Worm (Caenorhabditis elegans) whole organism, mixed stage, embryonic: Measurements from ENCODE around the gene M01F1.4.

ENCODE experiments used
- blmp-1 ChIP-seq: fragments of 150-350 bp; optimal IDR thresholded peaks from 2 replicates; lab custom pipeline; 2014; ENCODE audit warnings: missing biosample characterization, missing genetic modification characterization
- lsy-2 ChIP-seq: fragments of 150-350 bp; optimal IDR thresholded peaks from 2 replicates; lab custom pipeline; 2014; ENCODE audit warnings: missing biosample characterization, missing genetic modification characterization
- nhr-76 ChIP-seq: sonication (generic microtip); optimal IDR thresholded peaks from 2 replicates; lab custom pipeline; 2017; ENCODE audit warnings: missing biosample characterization, missing genetic modification characterization
- pha-4 ChIP-seq: fragments of 150-350 bp; optimal IDR thresholded peaks from 2 replicates; lab custom pipeline; 2018; ENCODE audit warnings: missing biosample characterization, missing genetic modification reagents, missing genetic modification characterization
- ztf-11 ChIP-seq: fragments of 150-350 bp; optimal IDR thresholded peaks from 2 replicates; lab custom pipeline; 2014; ENCODE audit warnings: missing biosample characterization, missing genetic modification characterization

- TF ChIP-seq lsy-2 (no peak), pha-4 (tag; lab: Kevin White, UChicago) (no peak), ztf-11 (no peak), nhr-76 (tag; lab: Kevin White, UChicago) (no peak), blmp-1 (no peak)
Measured at ce11 chrIII:3484995-3485394, 24.8 kb downstream of the M01F1.4 start.
